Fruit fly (Drosophila melanogaster) whole organism, embryonic: ENCODE data around the gene Shal.

Experiments used
- CG5180 ChIP-seq: fragments of 200-800 bp; sonication (Bioruptor generic); optimal IDR thresholded peaks from 3 replicates; lab custom pipeline; 2017; ENCODE audit warnings: missing biosample characterization, missing genetic modification characterization, mild to moderate bottlenecking, moderate library complexity, missing genetic modification reagents
- Sox100B ChIP-seq: fragments of 200-800 bp; sonication (Bioruptor generic); optimal IDR thresholded peaks from 3 replicates; lab custom pipeline; 2018; ENCODE audit warnings: missing biosample characterization, mild to moderate bottlenecking, missing genetic modification characterization
- lmd ChIP-seq: fragments of 200-800 bp; sonication (Bioruptor generic); IDR thresholded peaks from 2 replicates; pipeline ENCODE4 v1.3.6; 2022; ENCODE audit warnings: missing biosample characterization, missing genetic modification characterization
- psq ChIP-seq: fragments of 200-800 bp; sonication (Bioruptor generic); optimal IDR thresholded peaks from 2 replicates; lab custom pipeline; 2017; ENCODE audit warnings: missing biosample characterization, missing genetic modification characterization

DNA sequence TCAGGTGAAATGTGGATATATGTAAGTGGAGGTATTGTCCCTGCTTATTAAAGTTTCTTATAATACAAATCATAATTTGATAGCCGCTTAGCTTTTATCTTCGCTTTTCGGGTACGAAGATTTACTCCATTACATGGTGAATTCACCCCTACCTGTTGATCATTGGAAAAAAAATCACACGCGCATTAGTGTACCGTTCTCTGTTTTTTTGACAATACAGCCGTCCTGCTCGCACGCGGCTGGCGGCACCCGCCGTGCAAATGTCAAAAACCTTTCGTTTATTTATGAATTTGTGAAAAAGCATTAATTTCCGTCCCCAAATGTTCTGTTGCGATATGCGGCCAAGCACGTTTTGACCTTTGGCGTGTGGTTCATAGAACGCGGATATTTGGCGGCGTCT, 47.5 kb upstream of the Shal start:
- TF ChIP-seq lmd (GFP tag; lab: Robert Waterston, UW) = no peak
- TF ChIP-seq CG5180 (GFP tag; lab: Kevin White, UChicago) = no peak
- no peak for TF ChIP-seq psq (GFP tag; lab: Kevin White, UChicago)
- TF ChIP-seq Sox100B (GFP tag; lab: Kevin White, UChicago) = no peak
